Worm (Caenorhabditis elegans) whole organism, late embryonic: ENCODE data around the gene hcf-1.

ENCODE experiments used
- C38D4.7 ChIP-seq: fragments of 200-800 bp; sonication (Bioruptor generic); optimal IDR thresholded peaks from 2 replicates; lab custom pipeline; 2018; ENCODE audit warnings: mild to moderate bottlenecking, missing genetic modification characterization, moderate library complexity, missing compliant biosample characterization
- K02D7.2 ChIP-seq: sonication (generic microtip); optimal IDR thresholded peaks from 2 replicates; lab custom pipeline; 2017; ENCODE audit warnings: mild to moderate bottlenecking, missing genetic modification characterization, missing compliant biosample characterization
- T23F11.4 ChIP-seq: fragments of 200-800 bp; sonication (Bioruptor generic); optimal IDR thresholded peaks from 2 replicates; lab custom pipeline; 2018; ENCODE audit warnings: mild to moderate bottlenecking, missing genetic modification characterization, missing compliant biosample characterization
- ama-1 ChIP-seq: fragments of 150-350 bp; optimal IDR thresholded peaks from 2 replicates; lab custom pipeline; 2014
- ceh-14 ChIP-seq: sonication (generic microtip); optimal IDR thresholded peaks from 2 replicates; lab custom pipeline; 2016; ENCODE audit warnings: missing genotype, missing genetic modification characterization, missing compliant biosample characterization
- ceh-18 ChIP-seq: sonication (generic microtip); optimal IDR thresholded peaks from 2 replicates; lab custom pipeline; 2016; ENCODE audit warnings: missing genetic modification characterization, missing compliant biosample characterization
- ceh-22 ChIP-seq: sonication (generic microtip); optimal IDR thresholded peaks from 2 replicates; lab custom pipeline; 2017; ENCODE audit warnings: missing biosample characterization, missing genetic modification characterization
- ceh-31 ChIP-seq: sonication (generic microtip); optimal IDR thresholded peaks from 2 replicates; lab custom pipeline; 2016; ENCODE audit warnings: missing genetic modification characterization, missing compliant biosample characterization
- ceh-34 ChIP-seq: sonication (generic microtip); optimal IDR thresholded peaks from 2 replicates; lab custom pipeline; 2016; ENCODE audit warnings: mild to moderate bottlenecking, missing genetic modification characterization, missing compliant biosample characterization
- ceh-48 ChIP-seq: sonication (generic microtip); optimal IDR thresholded peaks from 2 replicates; lab custom pipeline; 2016; ENCODE audit warnings: missing genetic modification characterization, inconsistent platforms, missing compliant biosample characterization
- ceh-9 ChIP-seq: sonication (generic microtip); optimal IDR thresholded peaks from 2 replicates; lab custom pipeline; 2016; ENCODE audit warnings: mild to moderate bottlenecking, missing genetic modification characterization, inconsistent platforms, missing compliant biosample characterization
- dve-1 ChIP-seq: sonication (generic microtip); optimal IDR thresholded peaks from 2 replicates; lab custom pipeline; 2017; ENCODE audit warnings: antibody characterized with exemption, mild to moderate bottlenecking, missing genetic modification characterization, missing compliant biosample characterization
- fax-1 ChIP-seq: sonication (generic microtip); optimal IDR thresholded peaks from 2 replicates; lab custom pipeline; 2016; ENCODE audit warnings: missing genotype, missing genetic modification characterization, missing compliant biosample characterization
- hlh-13 ChIP-seq: fragments of 200-800 bp; sonication (Bioruptor generic); optimal IDR thresholded peaks from 2 replicates; lab custom pipeline; 2018; ENCODE audit warnings: mild to moderate bottlenecking, missing genetic modification characterization, missing compliant biosample characterization
- hlh-15 ChIP-seq: sonication (generic microtip); optimal IDR thresholded peaks from 2 replicates; lab custom pipeline; 2016; ENCODE audit warnings: missing genetic modification characterization, missing compliant biosample characterization
- hlh-30 ChIP-seq: sonication (generic microtip); optimal IDR thresholded peaks from 2 replicates; lab custom pipeline; 2017; ENCODE audit warnings: antibody characterized with exemption, missing genetic modification characterization, missing compliant biosample characterization; ENCODE audit not compliant: insufficient read depth
- hlh-6 ChIP-seq: sonication (generic microtip); optimal IDR thresholded peaks from 2 replicates; lab custom pipeline; 2016; ENCODE audit warnings: missing genotype, missing genetic modification characterization, missing compliant biosample characterization
- hlh-8 ChIP-seq: sonication (generic microtip); optimal IDR thresholded peaks from 2 replicates; lab custom pipeline; 2016; ENCODE audit warnings: missing genotype, missing genetic modification characterization, missing compliant biosample characterization
- lim-6 ChIP-seq: sonication (generic microtip); optimal IDR thresholded peaks from 2 replicates; lab custom pipeline; 2016; ENCODE audit warnings: missing genetic modification characterization, missing compliant biosample characterization
- lin-11 ChIP-seq: fragments of 200-800 bp; sonication (Bioruptor generic); optimal IDR thresholded peaks from 2 replicates; lab custom pipeline; 2018; ENCODE audit warnings: mild to moderate bottlenecking, missing genetic modification characterization, missing compliant biosample characterization
- nfya-1 ChIP-seq: sonication (generic microtip); optimal IDR thresholded peaks from 2 replicates; lab custom pipeline; 2017; ENCODE audit warnings: missing genetic modification characterization, mild to moderate bottlenecking, missing compliant biosample characterization, antibody characterized with exemption, moderate library complexity
- nhr-11 ChIP-seq: fragments of 150-350 bp; optimal IDR thresholded peaks from 2 replicates; lab custom pipeline; 2014; ENCODE audit warnings: missing biosample characterization, missing genetic modification characterization
- odd-2 ChIP-seq: sonication (generic microtip); optimal IDR thresholded peaks from 2 replicates; lab custom pipeline; 2017; ENCODE audit warnings: antibody characterized with exemption, mild to moderate bottlenecking, missing genetic modification characterization, missing compliant biosample characterization
- pag-3 ChIP-seq: sonication (generic microtip); optimal IDR thresholded peaks from 2 replicates; lab custom pipeline; 2016; ENCODE audit warnings: missing compliant biosample characterization, missing genetic modification characterization, borderline replicate concordance
- pax-1 ChIP-seq: fragments of 150-350 bp; optimal IDR thresholded peaks from 2 replicates; lab custom pipeline; 2014; ENCODE audit warnings: missing biosample characterization, missing genetic modification characterization
- pros-1 ChIP-seq: fragments of 150-350 bp; optimal IDR thresholded peaks from 2 replicates; lab custom pipeline; 2014; ENCODE audit warnings: missing biosample characterization, missing genetic modification reagents, missing genetic modification characterization
- ref-2 ChIP-seq: sonication (generic microtip); optimal IDR thresholded peaks from 2 replicates; lab custom pipeline; 2016; ENCODE audit warnings: missing genetic modification characterization, missing compliant biosample characterization
- sdc-2 ChIP-seq: sonication (generic microtip); optimal IDR thresholded peaks from 2 replicates; lab custom pipeline; 2016; ENCODE audit warnings: missing genotype, missing genetic modification characterization, missing compliant biosample characterization
- sox-2 ChIP-seq: fragments of 200-800 bp; sonication (Bioruptor generic); IDR thresholded peaks from 2 replicates; pipeline ENCODE4 v1.3.6; 2022; ENCODE audit warnings: missing genetic modification reagents, missing genetic modification characterization, missing compliant biosample characterization
- sox-4 ChIP-seq: sonication (generic microtip); optimal IDR thresholded peaks from 2 replicates; lab custom pipeline; 2017; ENCODE audit warnings: mild to moderate bottlenecking, missing genetic modification characterization, inconsistent platforms, missing compliant biosample characterization
- syd-9 ChIP-seq: sonication (generic microtip); optimal IDR thresholded peaks from 2 replicates; lab custom pipeline; 2016; ENCODE audit warnings: mild to moderate bottlenecking, missing genetic modification characterization, moderate library complexity, missing compliant biosample characterization
- unc-42 ChIP-seq: sonication (generic microtip); optimal IDR thresholded peaks from 2 replicates; lab custom pipeline; 2016; ENCODE audit warnings: missing genotype, missing genetic modification characterization, missing compliant biosample characterization
- zip-5 ChIP-seq: sonication (generic microtip); optimal IDR thresholded peaks from 2 replicates; lab custom pipeline; 2016; ENCODE audit warnings: missing genetic modification characterization, missing compliant biosample characterization
- ztf-16 ChIP-seq: sonication (generic microtip); optimal IDR thresholded peaks from 2 replicates; lab custom pipeline; 2017; ENCODE audit warnings: missing genetic modification characterization, missing compliant biosample characterization

Gene hcf-1

DNA sequence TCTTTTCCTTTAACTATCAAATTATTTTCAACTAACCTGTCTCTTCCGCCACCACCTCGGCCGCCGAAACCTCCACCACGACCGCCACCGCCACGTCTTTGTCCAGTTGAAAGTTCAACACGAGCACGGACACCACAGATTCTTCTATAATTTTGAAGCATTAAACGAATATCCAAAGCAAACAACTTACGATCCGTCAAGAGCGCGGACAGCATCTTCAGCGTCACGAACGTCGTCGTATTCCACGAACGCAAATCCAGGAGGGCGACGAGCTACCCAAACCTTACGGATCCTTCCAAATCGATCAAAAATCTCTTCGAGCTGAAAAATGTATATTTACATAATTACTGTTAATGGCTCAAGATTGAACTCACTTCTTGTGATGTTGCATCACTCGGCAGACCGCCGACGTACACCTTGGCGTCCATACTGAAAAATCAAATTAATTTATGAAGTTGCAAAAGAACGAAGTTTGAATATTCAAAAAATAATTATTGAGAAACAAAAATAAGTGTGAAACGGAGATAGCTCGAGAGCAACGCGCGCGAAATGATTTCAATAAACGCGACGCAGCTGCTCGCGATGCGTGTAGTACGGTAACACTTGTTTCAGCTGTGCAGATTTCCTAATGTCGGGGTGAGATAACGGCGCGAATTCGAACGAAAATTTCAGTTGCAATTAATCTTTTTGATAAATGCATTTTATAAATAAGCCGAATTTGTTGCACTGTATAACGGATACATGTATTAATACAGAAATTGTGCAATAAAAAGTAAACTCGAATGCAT lies 16.9 kb upstream of the hcf-1 start, which contains the start of gene rsp-6 (continued):
- TF ChIP-seq hlh-13 (GFP tag; lab: Kevin White, UChicago) (no peak), nhr-11 (no peak), syd-9 (tag; lab: Kevin White, UChicago) (no peak), ceh-14 (tag; lab: Kevin White, UChicago) (peak; percentile 52), sdc-2 (tag; lab: Kevin White, UChicago) (no peak), fax-1 (tag; lab: Kevin White, UChicago) (no peak), ceh-48 (tag; lab: Kevin White, UChicago) (peak; percentile 9), sox-2 (GFP tag; lab: Robert Waterston, UW) (no peak), hlh-8 (tag; lab: Kevin White, UChicago) (no peak), pag-3 (tag; lab: Kevin White, UChicago) (no peak), unc-42 (tag; lab: Kevin White, UChicago) (peak; percentile 88), hlh-6 (tag; lab: Kevin White, UChicago) (no peak), ref-2 (tag; lab: Kevin White, UChicago) (peak; percentile 53), lin-11 (no peak), ceh-18 (tag; lab: Kevin White, UChicago) (peak; percentile 71), odd-2 (tag; lab: Kevin White, UChicago) (no peak), ceh-31 (tag; lab: Kevin White, UChicago) (peak; percentile 82), zip-5 (tag; lab: Kevin White, UChicago) (no peak)

DNA sequence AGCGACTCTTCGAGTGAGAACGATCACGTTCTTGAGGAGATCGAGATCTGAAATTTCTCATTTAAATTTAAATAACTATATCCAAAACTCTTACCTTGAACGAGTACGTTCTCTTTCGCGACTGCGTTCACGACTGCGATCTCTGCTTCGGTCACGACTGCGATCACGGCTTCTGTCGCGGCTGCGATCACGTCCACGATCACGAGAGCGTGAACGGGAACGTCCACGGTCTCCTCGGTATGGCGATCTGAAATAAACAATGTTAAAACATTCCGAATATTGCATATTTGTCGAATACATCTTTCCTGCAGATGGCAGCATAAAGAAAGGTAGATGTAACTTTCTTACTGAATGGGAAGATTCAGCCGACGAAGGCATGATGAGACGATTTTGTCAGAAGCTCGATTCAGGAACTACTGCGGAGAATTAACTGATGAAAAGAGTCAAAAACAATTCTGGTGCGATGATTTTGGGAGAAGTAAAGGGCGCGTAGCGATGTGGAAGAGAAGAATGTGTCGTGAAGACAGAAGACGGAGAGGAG lies 16.1 kb upstream of the hcf-1 start:
- no peak for TF ChIP-seq odd-2 (tag; lab: Kevin White, UChicago)
- TF ChIP-seq ama-1 (lab: Kevin White, UChicago), result no peak
- TF ChIP-seq hlh-6 (tag; lab: Kevin White, UChicago), result peak; percentile 10
- TF ChIP-seq hlh-13 (GFP tag; lab: Kevin White, UChicago), result no peak
- no peak for TF ChIP-seq lim-6 (tag; lab: Kevin White, UChicago)

ce11 chrIV:7789521-7789949 lies 15.5 kb upstream of the hcf-1 start, which contains the start of gene imp-3:
imp-3 (minus strand) TSS chrIV:7789613.
- TF ChIP-seq ama-1 (lab: Kevin White, UChicago) (peak; percentile 54), ceh-14 (tag; lab: Kevin White, UChicago) (no peak), hlh-8 (tag; lab: Kevin White, UChicago) (no peak), K02D7.2 (tag; lab: Kevin White, UChicago) (no peak), ceh-34 (tag; lab: Kevin White, UChicago) (peak; percentile 1), sox-4 (tag; lab: Kevin White, UChicago) (no peak), dve-1 (no peak), ceh-22 (tag; lab: Kevin White, UChicago) (no peak), pax-1 (tag; lab: Kevin White, UChicago) (no peak), C38D4.7 (no peak), hlh-15 (tag; lab: Kevin White, UChicago) (no peak), lin-11 (peak; percentile 5), ceh-48 (tag; lab: Kevin White, UChicago) (peak; percentile 22), nfya-1 (tag; lab: Kevin White, UChicago) (no peak), syd-9 (tag; lab: Kevin White, UChicago) (no peak), ztf-16 (tag; lab: Kevin White, UChicago) (no peak), unc-42 (tag; lab: Kevin White, UChicago) (no peak), ceh-9 (no peak), nhr-11 (no peak), odd-2 (tag; lab: Kevin White, UChicago) (no peak), fax-1 (tag; lab: Kevin White, UChicago) (no peak), T23F11.4 (GFP tag; lab: Kevin White, UChicago) (no peak), hlh-30 (tag; lab: Kevin White, UChicago) (peak; percentile 12), pros-1 (tag; lab: Kevin White, UChicago) (no peak)
